Worm (Caenorhabditis elegans) whole organism, L4 larva: ENCODE measurements around the gene K08H2.4.
A peak's percentile ranks its signal among the peaks of the same experiment; 100 is the strongest.

Experiments
- F10B5.3 ChIP-seq: sonication (generic microtip); optimal IDR thresholded peaks from 2 replicates; lab custom pipeline; 2016; ENCODE audit warnings: mild to moderate bottlenecking, missing genetic modification characterization, missing compliant biosample characterization
- F26F4.8 ChIP-seq: fragments of 200-800 bp; sonication (Bioruptor generic); conservative IDR thresholded peaks from 2 replicates; pipeline ENCODE4 v1.3.6; 2022; ENCODE audit warnings: missing genetic modification characterization, missing compliant biosample characterization
- F37D6.2 ChIP-seq: sonication (generic microtip); optimal IDR thresholded peaks from 2 replicates; lab custom pipeline; 2016; ENCODE audit warnings: mild to moderate bottlenecking, missing genetic modification characterization, missing compliant biosample characterization
- F44E2.7 ChIP-seq: fragments of 200-800 bp; sonication (Bioruptor generic); IDR thresholded peaks from 2 replicates; pipeline ENCODE4 v2.1.2; 2022; ENCODE audit warnings: missing genetic modification characterization, missing compliant biosample characterization
- R02D3.7 ChIP-seq: fragments of 150-350 bp; sonication (generic microtip); optimal IDR thresholded peaks from 3 replicates; lab custom pipeline; 2014; ENCODE audit warnings: missing biosample characterization, missing genetic modification characterization
- T26A8.4 ChIP-seq: fragments of 200-800 bp; sonication (Bioruptor generic); IDR thresholded peaks from 2 replicates; pipeline ENCODE4 v1.3.6; 2022; ENCODE audit warnings: missing genetic modification characterization, missing compliant biosample characterization
- Y48G9A.11 ChIP-seq: fragments of 200-800 bp; sonication (Bioruptor generic); IDR thresholded peaks from 2 replicates; pipeline ENCODE4 v1.3.6; 2022; ENCODE audit warnings: missing genetic modification reagents, missing genetic modification characterization, missing compliant biosample characterization
- Y75B8A.6 ChIP-seq: fragments of 200-800 bp; sonication (Bioruptor generic); IDR thresholded peaks from 2 replicates; pipeline ENCODE4 v1.3.6; 2022; ENCODE audit warnings: missing genetic modification reagents, missing genetic modification characterization, missing compliant biosample characterization
- ZK337.2 ChIP-seq: fragments of 200-800 bp; sonication (Bioruptor generic); IDR thresholded peaks from 2 replicates; pipeline ENCODE4 v1.3.6; 2022; ENCODE audit warnings: missing genetic modification reagents, missing genetic modification characterization, missing compliant biosample characterization
- aha-1 ChIP-seq: fragments of 150-350 bp; peaks from one replicate; lab custom pipeline; 2014; ENCODE audit warnings: missing biosample characterization, missing genetic modification characterization
- arid-1 ChIP-seq: fragments of 200-800 bp; sonication (Bioruptor generic); conservative IDR thresholded peaks from 2 replicates; pipeline ENCODE4 v1.3.6; 2022; ENCODE audit warnings: missing genetic modification reagents, missing genetic modification characterization, missing compliant biosample characterization
- ceh-28 ChIP-seq: fragments of 150-350 bp; optimal IDR thresholded peaks from 2 replicates; lab custom pipeline; 2014; ENCODE audit warnings: missing biosample characterization, missing genetic modification reagents, missing genetic modification characterization
- ceh-32 ChIP-seq: sonication (generic microtip); optimal IDR thresholded peaks from 2 replicates; lab custom pipeline; 2016; ENCODE audit warnings: mild to moderate bottlenecking, missing genetic modification characterization, missing compliant biosample characterization; ENCODE audit not compliant: poor library complexity
- ceh-44 ChIP-seq: fragments of 200-800 bp; sonication (Bioruptor generic); IDR thresholded peaks from 2 replicates; pipeline ENCODE4 v1.3.6; 2022; ENCODE audit warnings: missing genetic modification reagents, missing genetic modification characterization, missing compliant biosample characterization
- ceh-62 ChIP-seq: sonication (generic microtip); optimal IDR thresholded peaks from 2 replicates; lab custom pipeline; 2017; ENCODE audit warnings: missing biosample characterization, missing genetic modification characterization
- ceh-82 ChIP-seq: sonication (generic microtip); optimal IDR thresholded peaks from 2 replicates; lab custom pipeline; 2017; ENCODE audit warnings: missing biosample characterization, missing genetic modification characterization
- ces-1 ChIP-seq: fragments of 150-350 bp; sonication (generic microtip); optimal IDR thresholded peaks from 4 replicates; lab custom pipeline; 2014; ENCODE audit warnings: missing biosample characterization, missing genetic modification reagents, missing genetic modification characterization
- ctbp-1 ChIP-seq: fragments of 200-800 bp; sonication (Bioruptor generic); IDR thresholded peaks from 2 replicates; pipeline ENCODE4 v1.3.6; 2022; ENCODE audit warnings: missing genetic modification reagents, missing genetic modification characterization, missing compliant biosample characterization
- daf-12 ChIP-seq: fragments of 150-350 bp; optimal IDR thresholded peaks from 2 replicates; lab custom pipeline; 2014; ENCODE audit warnings: missing biosample characterization, missing genetic modification reagents, missing genetic modification characterization
- daf-19 ChIP-seq: fragments of 200-800 bp; sonication (Bioruptor generic); conservative IDR thresholded peaks from 2 replicates; pipeline ENCODE4 v1.3.6; 2022; ENCODE audit warnings: missing genetic modification characterization, missing compliant biosample characterization
- dve-1 ChIP-seq: sonication (generic microtip); optimal IDR thresholded peaks from 2 replicates; lab custom pipeline; 2017; ENCODE audit warnings: antibody characterized with exemption, mild to moderate bottlenecking, missing genetic modification characterization, missing compliant biosample characterization; ENCODE audit not compliant: insufficient read depth
- fkh-10 ChIP-seq: fragments of 150-350 bp; optimal IDR thresholded peaks from 2 replicates; lab custom pipeline; 2014; ENCODE audit warnings: missing biosample characterization, missing genetic modification reagents, missing genetic modification characterization
- hif-1 ChIP-seq, 2 experiments: sonication (generic microtip); optimal IDR thresholded peaks; 2 replicates each; lab custom pipeline; 2016 to 2017; ENCODE audit warnings: missing compliant biosample characterization in 2 of 2, missing genetic modification characterization in 2 of 2, missing genetic modification reagents in 2 of 2, missing genotype in 2 of 2, mild to moderate bottlenecking in 1 of 2
- hlh-11 ChIP-seq: fragments of 200-800 bp; sonication (Bioruptor generic); optimal IDR thresholded peaks from 2 replicates; lab custom pipeline; 2018; ENCODE audit warnings: mild to moderate bottlenecking, missing genetic modification characterization, missing compliant biosample characterization
- hmg-1.1 ChIP-seq: fragments of 200-800 bp; sonication (Bioruptor generic); IDR thresholded peaks from 2 replicates; pipeline ENCODE4 v1.3.6; 2022; ENCODE audit warnings: missing genetic modification reagents, missing genetic modification characterization, missing compliant biosample characterization
- jun-1 ChIP-seq: fragments of 150-350 bp; optimal IDR thresholded peaks from 2 replicates; lab custom pipeline; 2014; ENCODE audit warnings: missing biosample characterization, missing genetic modification reagents, missing genetic modification characterization
- lim-7 ChIP-seq: fragments of 200-800 bp; sonication (Bioruptor generic); IDR thresholded peaks from 2 replicates; pipeline ENCODE4 v1.3.6; 2022; ENCODE audit warnings: missing genetic modification characterization, missing compliant biosample characterization
- lin-1 ChIP-seq: fragments of 200-800 bp; sonication (Bioruptor generic); IDR thresholded peaks from 2 replicates; pipeline ENCODE4 v1.3.6; 2022; ENCODE audit warnings: missing genetic modification reagents, missing genetic modification characterization, missing compliant biosample characterization
- lin-13 ChIP-seq: fragments of 150-350 bp; optimal IDR thresholded peaks from 2 replicates; lab custom pipeline; 2014; ENCODE audit warnings: missing biosample characterization, missing genetic modification reagents, missing genetic modification characterization
- lin-29 ChIP-seq: fragments of 200-800 bp; sonication (Bioruptor generic); IDR thresholded peaks from 2 replicates; pipeline ENCODE4 v1.3.6; 2022; ENCODE audit warnings: missing genetic modification reagents, missing genetic modification characterization, missing compliant biosample characterization
- lsy-2 ChIP-seq, 2 experiments: fragments of 150-350 bp in 1 of 2; sonication (generic microtip) in 1 of 2; optimal IDR thresholded peaks; 2 replicates each; lab custom pipeline; 2014 to 2017; ENCODE audit warnings: missing biosample characterization in 2 of 2, missing genetic modification characterization in 2 of 2
- mdl-1 ChIP-seq, 2 experiments: fragments of 150-350 bp in 1 of 2; sonication (generic microtip) in 1 of 2; optimal IDR thresholded peaks; 2 replicates each; lab custom pipeline; 2014 to 2017; ENCODE audit warnings: missing biosample characterization in 2 of 2, missing genetic modification characterization in 2 of 2
- mep-1 ChIP-seq: fragments of 150-350 bp; sonication (generic microtip); optimal IDR thresholded peaks from 3 replicates; lab custom pipeline; 2014; ENCODE audit warnings: missing biosample characterization, missing genetic modification characterization
- mes-2 ChIP-seq: sonication (generic microtip); optimal IDR thresholded peaks from 2 replicates; lab custom pipeline; 2016; ENCODE audit warnings: missing genotype, mild to moderate bottlenecking, missing genetic modification characterization, missing compliant biosample characterization; ENCODE audit not compliant: poor library complexity, severe bottlenecking
- mxl-2 ChIP-seq: fragments of 200-800 bp; sonication (Bioruptor generic); conservative IDR thresholded peaks from 2 replicates; pipeline ENCODE4 v1.3.6; 2022; ENCODE audit warnings: missing genetic modification reagents, missing genetic modification characterization, missing compliant biosample characterization
- mxl-3 ChIP-seq: fragments of 200-800 bp; sonication (Bioruptor generic); optimal IDR thresholded peaks from 2 replicates; lab custom pipeline; 2018; ENCODE audit warnings: mild to moderate bottlenecking, missing genetic modification characterization, missing compliant biosample characterization
- nhr-10 ChIP-seq: fragments of 150-350 bp; optimal IDR thresholded peaks from 2 replicates; lab custom pipeline; 2014; ENCODE audit warnings: missing biosample characterization, missing genetic modification characterization
- nhr-102 ChIP-seq: sonication (generic microtip); optimal IDR thresholded peaks from 2 replicates; lab custom pipeline; 2016; ENCODE audit warnings: mild to moderate bottlenecking, missing genetic modification characterization, moderate library complexity, missing compliant biosample characterization
- nhr-25 ChIP-seq: sonication (generic microtip); optimal IDR thresholded peaks from 2 replicates; lab custom pipeline; 2017; ENCODE audit warnings: missing genetic modification characterization, mild to moderate bottlenecking, missing compliant biosample characterization, antibody characterized with exemption, moderate library complexity, borderline replicate concordance; ENCODE audit not compliant: insufficient read depth
- nhr-48 ChIP-seq: sonication (generic microtip); optimal IDR thresholded peaks from 2 replicates; lab custom pipeline; 2016; ENCODE audit warnings: mild to moderate bottlenecking, missing genetic modification characterization, missing compliant biosample characterization
- pha-4 ChIP-seq, 2 experiments: fragments of 150-350 bp in 1 of 2; fragments of 200-800 bp in 1 of 2; sonication (Bioruptor generic) in 1 of 2; IDR thresholded peaks in 1 of 2; optimal IDR thresholded peaks in 1 of 2; 2 replicates each; pipeline versions ENCODE4 v1.3.6 to Lab custom; 2014 to 2022; ENCODE audit warnings: missing genetic modification characterization in 2 of 2, missing genetic modification reagents in 2 of 2, missing biosample characterization in 1 of 2, missing compliant biosample characterization in 1 of 2
- rbr-2 ChIP-seq: sonication (generic microtip); optimal IDR thresholded peaks from 2 replicates; lab custom pipeline; 2016; ENCODE audit warnings: missing genotype, missing genetic modification characterization, missing compliant biosample characterization
- saeg-2 ChIP-seq: fragments of 200-800 bp; sonication (Bioruptor generic); IDR thresholded peaks from 2 replicates; pipeline ENCODE4 v1.3.6; 2022; ENCODE audit warnings: missing genetic modification reagents, missing genetic modification characterization, missing compliant biosample characterization
- sdz-12 ChIP-seq: fragments of 200-800 bp; sonication (Bioruptor generic); optimal IDR thresholded peaks from 2 replicates; lab custom pipeline; 2018; ENCODE audit warnings: mild to moderate bottlenecking, missing genetic modification characterization, missing compliant biosample characterization
- snpc-1.2 ChIP-seq: fragments of 200-800 bp; sonication (Bioruptor generic); IDR thresholded peaks from 2 replicates; pipeline ENCODE4 v1.3.6; 2022; ENCODE audit warnings: missing genetic modification reagents, missing genetic modification characterization, missing compliant biosample characterization
- spr-1 ChIP-seq: sonication (generic microtip); optimal IDR thresholded peaks from 2 replicates; lab custom pipeline; 2016; ENCODE audit warnings: mild to moderate bottlenecking, missing genetic modification characterization, missing compliant biosample characterization
- spr-3 ChIP-seq: fragments of 200-800 bp; sonication (Bioruptor generic); optimal IDR thresholded peaks from 2 replicates; lab custom pipeline; 2018; ENCODE audit warnings: mild to moderate bottlenecking, missing genetic modification characterization, missing compliant biosample characterization
- tra-1 ChIP-seq: fragments of 200-800 bp; sonication (Bioruptor generic); IDR thresholded peaks from 2 replicates; pipeline ENCODE4 v1.3.6; 2022; ENCODE audit warnings: missing genetic modification reagents, missing genetic modification characterization, missing compliant biosample characterization
- zfp-3 ChIP-seq: fragments of 200-800 bp; sonication (Bioruptor generic); conservative IDR thresholded peaks from 2 replicates; pipeline ENCODE4 v1.3.6; 2022; ENCODE audit warnings: missing genetic modification reagents, missing genetic modification characterization, missing compliant biosample characterization
- ztf-7 ChIP-seq: fragments of 150-350 bp; optimal IDR thresholded peaks from 2 replicates; lab custom pipeline; 2014; ENCODE audit warnings: missing biosample characterization, missing genetic modification characterization

The K08H2.4 gene

ce11 chrX:13283462-13283861 lies 45.2 kb downstream of the K08H2.4 start (continued):
- TF ChIP-seq fkh-10 (GFP tag; lab: Kevin White, UChicago), result no peak
- TF ChIP-seq saeg-2 (GFP tag; lab: Robert Waterston, UW), result 0 out of 2 replicates have a peak, but pooled peaks have one; percentile 30
- TF ChIP-seq F44E2.7 (GFP tag; lab: Robert Waterston, UW), result no peak
- no peak for TF ChIP-seq R02D3.7 (tag; lab: Kevin White, UChicago)
- peak; percentile 70; the same call in 1 of the 2 replicates for TF ChIP-seq arid-1
- TF ChIP-seq hmg-1.1 (GFP tag; lab: Robert Waterston, UW), result no peak
- no peak for TF ChIP-seq daf-19 (GFP tag; lab: Robert Waterston, UW)
- no peak for TF ChIP-seq hif-1 (tag; optimal IDR thresholded peaks at IDR 0.05; lab: Kevin White, UChicago)
- 0 out of 2 replicates have a peak, but pooled peaks have one; percentile 33 for TF ChIP-seq ctbp-1
- 0 out of 2 replicates have a peak, but pooled peaks have one; percentile 46 for TF ChIP-seq lin-1 (GFP tag; lab: Robert Waterston, UW)
- TF ChIP-seq ceh-82 (tag; lab: Kevin White, UChicago), result no peak
- no peak for TF ChIP-seq dve-1
- TF ChIP-seq mdl-1 (tag; optimal IDR thresholded peaks at IDR 0.05; lab: Kevin White, UChicago), result no peak
- peak; percentile 21 for TF ChIP-seq spr-1 (tag; lab: Kevin White, UChicago)
- no peak for TF ChIP-seq sdz-12 (GFP tag; lab: Kevin White, UChicago)
- peak; percentile 71 for TF ChIP-seq tra-1 (GFP tag; lab: Robert Waterston, UW)
- no peak for TF ChIP-seq ceh-32 (tag; lab: Kevin White, UChicago)
- no peak for TF ChIP-seq snpc-1.2 (GFP tag; lab: Robert Waterston, UW)
- TF ChIP-seq hlh-11 (tag; lab: Kevin White, UChicago), result no peak
- no peak for TF ChIP-seq F10B5.3 (tag; lab: Kevin White, UChicago)
- no peak; the same call in 1 of the 2 replicates for TF ChIP-seq T26A8.4 (GFP tag; lab: Robert Waterston, UW)
- no peak for TF ChIP-seq nhr-10
- no peak for TF ChIP-seq nhr-25
- peak; percentile 44; the same call in 1 of the 2 replicates for TF ChIP-seq Y48G9A.11 (GFP tag; lab: Robert Waterston, UW)
- TF ChIP-seq aha-1 (tag; lab: Kevin White, UChicago), result no peak
- TF ChIP-seq F26F4.8, result peak; percentile 78
- TF ChIP-seq pha-4 (GFP tag; IDR thresholded peaks at IDR 0.05; lab: Robert Waterston, UW), result peak; percentile 82
- no peak for TF ChIP-seq pha-4 (tag; optimal IDR thresholded peaks at IDR 0.05; lab: Kevin White, UChicago)
- no peak for TF ChIP-seq jun-1 (tag; lab: Kevin White, UChicago)
- no peak for TF ChIP-seq mxl-2 (GFP tag; lab: Robert Waterston, UW)
- TF ChIP-seq ZK337.2 (GFP tag; lab: Robert Waterston, UW), result peak; percentile 44; the same call in 1 of the 2 replicates
- peak; percentile 29 for TF ChIP-seq nhr-102 (tag; lab: Kevin White, UChicago)
- TF ChIP-seq nhr-48 (tag; lab: Kevin White, UChicago), result peak; percentile 33
- peak; percentile 90 for TF ChIP-seq lim-7 (GFP tag; lab: Robert Waterston, UW)
- TF ChIP-seq zfp-3 (GFP tag; lab: Robert Waterston, UW), result 0 out of 2 replicates have a peak, but pooled peaks have one; percentile 12
- peak; percentile 10 for TF ChIP-seq mxl-3
- TF ChIP-seq lin-29 (GFP tag; lab: Robert Waterston, UW), result no peak
- TF ChIP-seq ceh-62 (tag; lab: Kevin White, UChicago), result no peak
- TF ChIP-seq Y75B8A.6 (GFP tag; lab: Robert Waterston, UW), result no peak
- no peak for TF ChIP-seq ztf-7 (tag; lab: Kevin White, UChicago)
- no peak for TF ChIP-seq mep-1 (tag; lab: Kevin White, UChicago)
- no peak for TF ChIP-seq mes-2 (tag; lab: Kevin White, UChicago)
- no peak for TF ChIP-seq ces-1 (GFP tag; lab: Kevin White, UChicago)
- no peak for TF ChIP-seq F37D6.2 (tag; lab: Kevin White, UChicago)
- peak; percentile 39 for TF ChIP-seq spr-3 (GFP tag; lab: Kevin White, UChicago)
- TF ChIP-seq rbr-2 (tag; lab: Kevin White, UChicago), result no peak
- no peak for TF ChIP-seq ceh-28 (tag; lab: Kevin White, UChicago)
- no peak for TF ChIP-seq lin-13 (GFP tag; lab: Kevin White, UChicago)
- no peak for TF ChIP-seq lsy-2 (tag; optimal IDR thresholded peaks at IDR 0.05; lab: Kevin White, UChicago)
- TF ChIP-seq ceh-44 (GFP tag; lab: Robert Waterston, UW), result no peak
- TF ChIP-seq daf-12, result no peak
